Fruit fly (Drosophila melanogaster): ENCODE results near the gene PH4alphaNE3.

dm6 chr3R:30590845-30591244 lies 13.1 kb upstream of the PH4alphaNE3 start:
- no peak for TF ChIP-seq EcR (GFP tag; optimal IDR thresholded peaks at IDR 0.05)
- no peak for TF ChIP-seq psq (optimal IDR thresholded peaks at IDR 0.05)
- TF ChIP-seq pan (optimal IDR thresholded peaks at IDR 0.05), result no peak
- TF ChIP-seq Dll (optimal IDR thresholded peaks at IDR 0.05), result no peak
